Fruit fly (Drosophila melanogaster) whole organism, embryonic: Measurements from ENCODE around the gene Spn27A.

ENCODE experiments used
- ATbp ChIP-seq: fragments of 200-800 bp; sonication (Bioruptor generic); optimal IDR thresholded peaks from 2 replicates; lab custom pipeline; 2017; ENCODE audit warnings: missing biosample characterization, mild to moderate bottlenecking, missing genetic modification characterization, missing genetic modification reagents
- Atf3 ChIP-seq: fragments of 200-800 bp; sonication (Bioruptor generic); optimal IDR thresholded peaks from 3 replicates; lab custom pipeline; 2016; ENCODE audit warnings: missing biosample characterization, missing genetic modification characterization
- CG1529 ChIP-seq: fragments of 200-800 bp; sonication (Bioruptor generic); optimal IDR thresholded peaks from 3 replicates; lab custom pipeline; 2018; ENCODE audit warnings: missing biosample characterization, missing genetic modification characterization
- CG15479 ChIP-seq: fragments of 200-800 bp; sonication (Bioruptor generic); optimal IDR thresholded peaks from 3 replicates; lab custom pipeline; 2019; ENCODE audit warnings: missing biosample characterization, mild to moderate bottlenecking, missing genetic modification characterization, moderate library complexity
- CG17359 ChIP-seq: fragments of 200-800 bp; sonication (Bioruptor generic); optimal IDR thresholded peaks from 3 replicates; lab custom pipeline; 2018; ENCODE audit warnings: missing biosample characterization, mild to moderate bottlenecking, missing genetic modification characterization, moderate library complexity
- CG17612 ChIP-seq: fragments of 200-800 bp; sonication (Bioruptor generic); IDR thresholded peaks from 2 replicates; pipeline ENCODE4 v1.3.6; 2022; ENCODE audit warnings: missing biosample characterization, missing genetic modification characterization
- CG2712 ChIP-seq: fragments of 200-800 bp; optimal IDR thresholded peaks from 3 replicates; lab custom pipeline; 2019; ENCODE audit warnings: missing biosample characterization, mild to moderate bottlenecking, missing genetic modification characterization, moderate library complexity
- CG2875 ChIP-seq: fragments of 200-800 bp; sonication (Bioruptor generic); optimal IDR thresholded peaks from 2 replicates; lab custom pipeline; 2017; ENCODE audit warnings: missing biosample characterization, mild to moderate bottlenecking, missing genetic modification characterization, missing genetic modification reagents
- CG30403 ChIP-seq: fragments of 200-800 bp; sonication (Bioruptor generic); optimal IDR thresholded peaks from 3 replicates; lab custom pipeline; 2016; ENCODE audit warnings: missing biosample characterization, missing genetic modification characterization
- CG3065 ChIP-seq: fragments of 200-800 bp; sonication (Bioruptor generic); optimal IDR thresholded peaks from 2 replicates; lab custom pipeline; 2016; ENCODE audit warnings: missing biosample characterization, missing genetic modification characterization
- CG34422 ChIP-seq: fragments of 200-800 bp; sonication (Bioruptor generic); IDR thresholded peaks from 3 replicates; pipeline ENCODE4 v1.3.6; 2022; ENCODE audit warnings: missing biosample characterization, missing genetic modification characterization
- CG3847 ChIP-seq: fragments of 200-800 bp; sonication (Bioruptor generic); IDR thresholded peaks from 2 replicates; pipeline ENCODE4 v1.3.6; 2022; ENCODE audit warnings: missing biosample characterization, missing genetic modification characterization
- CG42726 ChIP-seq: fragments of 200-800 bp; sonication (Bioruptor generic); IDR thresholded peaks from 2 replicates; pipeline ENCODE4 v1.3.6; 2022; ENCODE audit warnings: missing biosample characterization, missing genetic modification characterization; ENCODE audit not compliant: partially characterized antibody
- CG4404 ChIP-seq: fragments of 200-800 bp; sonication (Bioruptor generic); IDR thresholded peaks from 2 replicates; pipeline ENCODE4 v1.3.6; 2022; ENCODE audit warnings: missing biosample characterization, missing genetic modification characterization
- CG4820 ChIP-seq: fragments of 200-800 bp; sonication (Bioruptor generic); optimal IDR thresholded peaks from 3 replicates; lab custom pipeline; 2016; ENCODE audit warnings: missing biosample characterization, missing genetic modification characterization
- CG6272 ChIP-seq: fragments of 200-800 bp; sonication (Bioruptor generic); IDR thresholded peaks from 2 replicates; pipeline ENCODE4 v1.3.6; 2022; ENCODE audit warnings: missing biosample characterization, missing genetic modification characterization
- CG6765 ChIP-seq: fragments of 200-800 bp; sonication (Bioruptor generic); optimal IDR thresholded peaks from 3 replicates; lab custom pipeline; 2017; ENCODE audit warnings: missing biosample characterization, mild to moderate bottlenecking, missing genetic modification characterization
- CG7556 ChIP-seq: fragments of 200-800 bp; sonication (Bioruptor generic); optimal IDR thresholded peaks from 2 replicates; lab custom pipeline; 2017; ENCODE audit warnings: missing biosample characterization, mild to moderate bottlenecking, missing genetic modification characterization
- CG8924 ChIP-seq: fragments of 200-800 bp; optimal IDR thresholded peaks from 3 replicates; lab custom pipeline; 2019; ENCODE audit warnings: missing biosample characterization, mild to moderate bottlenecking, missing genetic modification characterization, moderate library complexity
- CG9797 ChIP-seq: fragments of 200-800 bp; sonication (Bioruptor generic); optimal IDR thresholded peaks from 3 replicates; lab custom pipeline; 2018; ENCODE audit warnings: missing biosample characterization, mild to moderate bottlenecking, missing genetic modification characterization
- D19A ChIP-seq: fragments of 200-800 bp; optimal IDR thresholded peaks from 3 replicates; lab custom pipeline; 2019; ENCODE audit warnings: missing biosample characterization, mild to moderate bottlenecking, missing genetic modification characterization, moderate library complexity
- Deaf1 ChIP-seq: fragments of 200-800 bp; optimal IDR thresholded peaks from 3 replicates; lab custom pipeline; 2019; ENCODE audit warnings: missing biosample characterization, mild to moderate bottlenecking, missing genetic modification characterization, moderate library complexity
- Doc3 ChIP-seq: fragments of 200-800 bp; sonication (Bioruptor generic); IDR thresholded peaks from 3 replicates; pipeline ENCODE4 v1.3.6; 2022; ENCODE audit warnings: missing biosample characterization, missing genetic modification characterization; ENCODE audit not compliant: partially characterized antibody
- Ets65A ChIP-seq: fragments of 200-800 bp; sonication (Bioruptor generic); peaks from one replicate; lab custom pipeline; 2016; ENCODE audit warnings: missing biosample characterization, missing genetic modification characterization
- Gug ChIP-seq: fragments of 200-800 bp; sonication (Bioruptor generic); IDR thresholded peaks from 4 replicates; pipeline ENCODE4 v1.3.6; 2022; ENCODE audit warnings: missing biosample characterization, missing genetic modification characterization
- Hmr ChIP-seq: fragments of 200-800 bp; sonication (Bioruptor generic); optimal IDR thresholded peaks from 3 replicates; lab custom pipeline; 2017; ENCODE audit warnings: mild to moderate bottlenecking, missing biosample characterization, missing genetic modification reagents, missing genetic modification characterization
- Hr3 ChIP-seq: fragments of 200-800 bp; sonication (Bioruptor generic); optimal IDR thresholded peaks from 3 replicates; lab custom pipeline; 2016; ENCODE audit warnings: missing biosample characterization, missing genetic modification characterization
- Hr78 ChIP-seq, 2 experiments: fragments of 200-800 bp in 1 of 2; fragments of >200 bp in 1 of 2; sonication (Bioruptor generic) in 1 of 2; optimal IDR thresholded peaks; 2 replicates each; lab custom pipeline; 2017 to 2019; ENCODE audit warnings: missing biosample characterization in 2 of 2, missing genetic modification characterization in 2 of 2, mild to moderate bottlenecking in 1 of 2, moderate library complexity in 1 of 2
- Lhr ChIP-seq: fragments of 200-800 bp; sonication (Bioruptor generic); optimal IDR thresholded peaks from 3 replicates; lab custom pipeline; 2017; ENCODE audit warnings: mild to moderate bottlenecking, missing biosample characterization, missing genetic modification reagents, missing genetic modification characterization
- Max ChIP-seq: fragments of 200-800 bp; sonication (Bioruptor generic); optimal IDR thresholded peaks from 2 replicates; lab custom pipeline; 2016; ENCODE audit warnings: missing biosample characterization, mild to moderate bottlenecking, missing genetic modification characterization
- Poxn ChIP-seq: fragments of 200-800 bp; sonication (Bioruptor generic); IDR thresholded peaks from 2 replicates; pipeline ENCODE4 v1.3.6; 2022; ENCODE audit warnings: missing biosample characterization, missing genetic modification characterization
- Scr ChIP-seq: fragments of 200-800 bp; sonication (Bioruptor generic); IDR thresholded peaks from 2 replicates; pipeline ENCODE4 v1.3.6; 2022; ENCODE audit warnings: missing biosample characterization, missing genetic modification characterization; ENCODE audit not compliant: partially characterized antibody
- Spps ChIP-seq: fragments of 200-800 bp; sonication (Bioruptor generic); optimal IDR thresholded peaks from 2 replicates; lab custom pipeline; 2018; ENCODE audit warnings: missing biosample characterization, mild to moderate bottlenecking, missing genetic modification characterization
- Tbp ChIP-seq: fragments of >200 bp; optimal IDR thresholded peaks from 2 replicates; lab custom pipeline; 2018; ENCODE audit warnings: missing biosample characterization, missing genetic modification characterization
- Xbp1 ChIP-seq: fragments of 200-800 bp; sonication (Bioruptor generic); optimal IDR thresholded peaks from 3 replicates; lab custom pipeline; 2016; ENCODE audit warnings: missing biosample characterization, mild to moderate bottlenecking, missing genetic modification characterization
- ab ChIP-seq: fragments of 200-800 bp; sonication (Bioruptor generic); optimal IDR thresholded peaks from 2 replicates; lab custom pipeline; 2016; ENCODE audit warnings: missing biosample characterization, missing genetic modification characterization
- ase ChIP-seq: fragments of 200-800 bp; sonication (Bioruptor generic); IDR thresholded peaks from 3 replicates; pipeline ENCODE4 v1.3.6; 2022; ENCODE audit warnings: missing biosample characterization, missing genetic modification characterization
- bab2 ChIP-seq: fragments of 200-800 bp; sonication (Bioruptor generic); optimal IDR thresholded peaks from 2 replicates; lab custom pipeline; 2016; ENCODE audit warnings: missing biosample characterization, missing genetic modification characterization
- crc ChIP-seq: fragments of 200-800 bp; sonication (Bioruptor generic); optimal IDR thresholded peaks from 2 replicates; lab custom pipeline; 2016; ENCODE audit warnings: missing biosample characterization, missing genetic modification characterization
- fd64A ChIP-seq: fragments of 200-800 bp; sonication (Bioruptor generic); optimal IDR thresholded peaks from 3 replicates; lab custom pipeline; 2018; ENCODE audit warnings: missing biosample characterization, mild to moderate bottlenecking, missing genetic modification characterization
- klu ChIP-seq: fragments of 200-800 bp; sonication (Bioruptor generic); IDR thresholded peaks from 2 replicates; pipeline ENCODE4 v1.3.6; 2022; ENCODE audit warnings: missing biosample characterization, missing genetic modification characterization
- lilli ChIP-seq: fragments of 200-800 bp; sonication (Bioruptor generic); optimal IDR thresholded peaks from 3 replicates; lab custom pipeline; 2016; ENCODE audit warnings: missing biosample characterization, missing genetic modification characterization
- peb ChIP-seq: fragments of 200-800 bp; sonication (Bioruptor generic); IDR thresholded peaks from 2 replicates; pipeline ENCODE4 v1.3.6; 2022; ENCODE audit warnings: missing biosample characterization, missing genetic modification characterization
- row ChIP-seq: fragments of 200-800 bp; sonication (Bioruptor generic); IDR thresholded peaks from 3 replicates; pipeline ENCODE4 v1.3.6; 2022; ENCODE audit warnings: missing biosample characterization, missing genetic modification characterization
- seq ChIP-seq: fragments of 200-800 bp; sonication (Bioruptor generic); IDR thresholded peaks from 2 replicates; pipeline ENCODE4 v1.3.6; 2022; ENCODE audit warnings: missing biosample characterization, missing genetic modification characterization
- sisA ChIP-seq: fragments of 200-800 bp; sonication (Bioruptor generic); IDR thresholded peaks from 2 replicates; pipeline ENCODE4 v1.3.6; 2022; ENCODE audit warnings: missing biosample characterization, missing genetic modification characterization
- slou ChIP-seq: fragments of 200-800 bp; sonication (Bioruptor generic); optimal IDR thresholded peaks from 3 replicates; lab custom pipeline; 2016; ENCODE audit warnings: missing biosample characterization, missing genetic modification characterization
- tio ChIP-seq: fragments of 200-800 bp; sonication (Bioruptor generic); optimal IDR thresholded peaks from 2 replicates; lab custom pipeline; 2017; ENCODE audit warnings: missing biosample characterization, missing genetic modification characterization, inconsistent platforms
- trem ChIP-seq: fragments of 200-800 bp; optimal IDR thresholded peaks from 3 replicates; lab custom pipeline; 2019; ENCODE audit warnings: missing biosample characterization, mild to moderate bottlenecking, missing genetic modification characterization, moderate library complexity
- unc-4 ChIP-seq: fragments of 200-800 bp; sonication (Bioruptor generic); IDR thresholded peaks from 2 replicates; pipeline ENCODE4 v1.3.6; 2022; ENCODE audit warnings: missing biosample characterization, missing genetic modification characterization; ENCODE audit not compliant: partially characterized antibody

Gene Spn27A

DNA sequence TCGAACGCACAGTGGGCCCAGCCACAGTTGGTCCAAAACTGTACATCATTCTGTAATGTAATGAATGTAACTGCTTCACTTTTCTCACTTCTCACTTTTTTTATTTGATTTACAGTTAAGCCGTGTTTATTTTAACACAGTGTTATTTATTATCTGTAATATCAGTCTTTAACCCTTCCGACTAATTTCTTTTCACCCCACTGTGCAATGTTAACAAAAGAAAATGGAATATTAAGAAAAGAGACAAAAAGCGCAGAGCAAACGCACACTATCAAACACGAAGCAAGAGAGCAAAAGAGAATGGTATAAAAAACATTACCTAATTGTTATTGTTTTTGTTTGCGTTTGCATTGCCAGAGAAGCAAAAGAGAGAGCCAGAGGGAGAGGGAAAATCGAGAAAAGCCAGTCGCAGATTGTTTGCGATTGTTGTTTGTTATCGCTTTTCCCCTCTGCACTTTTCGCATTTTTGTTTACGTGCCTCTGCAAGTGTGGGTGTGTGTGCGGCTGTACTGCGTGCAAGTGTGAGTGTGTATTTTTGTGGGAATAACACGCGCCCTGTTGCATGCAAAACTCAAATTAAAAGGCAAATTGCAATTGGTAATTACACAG lies 25.9 kb downstream of the Spn27A start (continued):
- TF ChIP-seq Hr78 (GFP tag; optimal IDR thresholded peaks at IDR 0.05; lab: Kevin White, UChicago) (peak in 1 of 2 experiments; percentile 95), Tbp (no peak), ase (peak; percentile 97), Ets65A (GFP tag; lab: Kevin White, UChicago) (peak; percentile 100), slou (GFP tag; lab: Kevin White, UChicago) (peak; percentile 93), row (GFP tag; lab: Robert Waterston, UW) (peak; percentile 97), Xbp1 (peak; percentile 99), CG3065 (GFP tag; lab: Kevin White, UChicago) (peak; percentile 97), Gug (GFP tag; lab: Robert Waterston, UW) (peak; percentile 94), CG30403 (GFP tag; lab: Kevin White, UChicago) (peak; percentile 99), CG2712 (tag; lab: Kevin White, UChicago) (peak; percentile 99), CG8924 (tag; lab: Kevin White, UChicago) (peak; percentile 99), CG34422 (GFP tag; lab: Robert Waterston, UW) (peak; percentile 98), CG17359 (tag; lab: Kevin White, UChicago) (peak; percentile 99), Scr (GFP tag; lab: Robert Waterston, UW) (peak; percentile 46; the same call in 1 of the 2 replicates), unc-4 (GFP tag; lab: Robert Waterston, UW) (no peak), Atf3 (peak; percentile 97), bab2 (GFP tag; lab: Kevin White, UChicago) (peak; percentile 99), ab (GFP tag; lab: Kevin White, UChicago) (peak; percentile 96), CG17612 (peak; percentile 93), klu (GFP tag; lab: Robert Waterston, UW) (peak; percentile 91), Lhr (GFP tag; lab: Kevin White, UChicago) (peak; percentile 95), trem (tag; lab: Kevin White, UChicago) (peak; percentile 96), CG4404 (GFP tag; lab: Robert Waterston, UW) (peak; percentile 89), lilli (peak; percentile 98), CG1529 (GFP tag; lab: Kevin White, UChicago) (peak; percentile 99), ATbp (GFP tag; lab: Kevin White, UChicago) (peak; percentile 99), fd64A (GFP tag; lab: Kevin White, UChicago) (peak; percentile 97), seq (GFP tag; lab: Robert Waterston, UW) (peak; percentile 98), Hr3 (GFP tag; lab: Kevin White, UChicago) (peak; percentile 97), Hmr (peak; percentile 98), CG6272 (GFP tag; lab: Robert Waterston, UW) (peak; percentile 93), CG3847 (GFP tag; lab: Robert Waterston, UW) (peak; percentile 95), Max (GFP tag; lab: Kevin White, UChicago) (peak; percentile 97), crc (peak; percentile 98), tio (GFP tag; lab: Kevin White, UChicago) (peak; percentile 98), Deaf1 (tag; lab: Kevin White, UChicago) (peak; percentile 85), sisA (GFP tag; lab: Robert Waterston, UW) (peak; percentile 97), CG42726 (GFP tag; lab: Robert Waterston, UW) (no peak), Doc3 (GFP tag; lab: Robert Waterston, UW) (no peak), CG9797 (GFP tag; lab: Kevin White, UChicago) (peak; percentile 62), CG4820 (GFP tag; lab: Kevin White, UChicago) (peak; percentile 97), Poxn (peak; percentile 88), CG15479 (peak; percentile 89), D19A (tag; lab: Kevin White, UChicago) (peak; percentile 97), CG7556 (GFP tag; lab: Kevin White, UChicago) (peak; percentile 98), CG2875 (peak; percentile 99), CG6765 (GFP tag; lab: Kevin White, UChicago) (peak; percentile 97), peb (GFP tag; lab: Robert Waterston, UW) (peak; percentile 94), Spps (tag; lab: Kevin White, UChicago) (peak; percentile 97)
